Worm (Caenorhabditis elegans) whole organism, L4/young adult: ENCODE data around the gene hsp-12.6.

Experiments
- dao-5 ChIP-seq: sonication (generic microtip); optimal IDR thresholded peaks from 2 replicates; lab custom pipeline; 2016; ENCODE audit warnings: missing genotype, missing genetic modification characterization, moderate library complexity, missing compliant biosample characterization
- him-1 ChIP-seq: sonication (generic microtip); optimal IDR thresholded peaks from 2 replicates; lab custom pipeline; 2016; ENCODE audit warnings: missing genotype, missing genetic modification reagents, missing genetic modification characterization, missing compliant biosample characterization

DNA sequence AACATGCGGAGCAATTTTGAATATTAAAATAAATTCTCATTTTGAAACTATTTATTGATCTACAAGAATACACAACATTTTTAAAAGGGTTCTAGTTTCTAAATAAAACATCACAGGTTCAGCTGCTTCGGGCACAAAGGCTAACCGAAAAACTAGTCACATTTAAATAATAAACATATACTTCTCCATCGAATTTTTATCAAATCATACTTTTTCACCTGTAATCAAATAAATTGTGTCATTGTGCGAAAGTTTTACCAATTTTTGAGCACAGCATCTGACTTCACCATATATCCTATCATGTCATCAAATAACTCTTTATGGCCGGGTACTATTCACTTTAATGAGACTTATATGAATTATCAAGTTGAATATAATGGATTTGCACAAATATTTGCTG, 43.3 kb upstream of the hsp-12.6 start, which contains the start of gene sru-6:
- no peak for TF ChIP-seq him-1 (tag; lab: Kevin White, UChicago)
- no peak for TF ChIP-seq dao-5 (tag; lab: Kevin White, UChicago)
